Worm (Caenorhabditis elegans): ENCODE data around the gene dcn-1.

DNA sequence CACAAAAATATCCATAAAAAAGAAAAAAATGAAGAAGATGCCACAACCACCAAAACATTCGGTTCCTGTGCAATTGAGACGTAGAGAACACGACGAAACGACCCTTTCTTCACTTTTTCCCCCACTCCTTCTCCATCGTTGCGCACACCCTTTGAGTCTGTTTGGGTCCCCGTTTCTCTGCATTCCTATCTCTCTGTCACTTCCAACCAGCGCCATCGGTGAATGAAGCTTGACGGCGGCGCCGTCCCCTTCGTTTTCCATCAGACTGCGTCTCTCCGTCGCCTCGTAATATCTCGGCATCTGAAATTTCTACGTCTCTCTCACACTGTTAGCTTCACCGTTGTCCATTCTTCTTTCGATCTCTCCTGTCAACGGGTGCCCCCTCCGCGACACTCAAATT is 21.9 kb downstream of the dcn-1 start:
- TF ChIP-seq unc-62 (GFP tag; optimal IDR thresholded peaks at IDR 0.05) (no peak), snpc-4 (GFP tag; optimal IDR thresholded peaks at IDR 0.05) (no peak), snpc-4 (tag; optimal IDR thresholded peaks at IDR 0.05) (no peak), madf-3 (GFP tag; IDR thresholded peaks at IDR 0.05) (no peak), ceh-100 (GFP tag; IDR thresholded peaks at IDR 0.05) (no peak), F55B11.4 (tag; optimal IDR thresholded peaks at IDR 0.05; ENCODE audit: borderline replicate concordance, insufficient read depth) (no peak), ceh-91 (GFP tag; IDR thresholded peaks at IDR 0.05) (no peak), lin-40 (tag; optimal IDR thresholded peaks at IDR 0.05) (peak; percentile 26), ceh-40 (GFP tag; IDR thresholded peaks at IDR 0.05) (no peak)
